Fruit fly (Drosophila melanogaster) whole organism, embryonic: ENCODE data around the gene CG14642.

Experiments used
- Abd-B ChIP-seq: fragments of 200-800 bp; sonication (Bioruptor generic); optimal IDR thresholded peaks from 2 replicates; lab custom pipeline; 2018; ENCODE audit warnings: missing biosample characterization, mild to moderate bottlenecking, missing genetic modification characterization, moderate library complexity
- Ada2b ChIP-seq: fragments of 200-800 bp; sonication (Bioruptor generic); IDR thresholded peaks from 2 replicates; pipeline ENCODE4 v1.3.6; 2022; ENCODE audit warnings: missing biosample characterization, missing genetic modification characterization
- Atf6 ChIP-seq: fragments of 200-800 bp; sonication (Bioruptor generic); IDR thresholded peaks from 2 replicates; pipeline ENCODE4 v1.3.6; 2022; ENCODE audit warnings: missing biosample characterization, missing genetic modification characterization
- CG10267 ChIP-seq: fragments of 200-800 bp; sonication (Bioruptor generic); optimal IDR thresholded peaks from 2 replicates; lab custom pipeline; 2018; ENCODE audit warnings: missing biosample characterization, mild to moderate bottlenecking, missing genetic modification characterization, moderate library complexity
- CG10366 ChIP-seq: fragments of 200-800 bp; sonication (Bioruptor generic); IDR thresholded peaks from 2 replicates; pipeline ENCODE4 v1.3.6; 2022; ENCODE audit warnings: missing biosample characterization, missing genetic modification characterization
- CG10431 ChIP-seq: fragments of 200-800 bp; sonication (Bioruptor generic); optimal IDR thresholded peaks from 3 replicates; lab custom pipeline; 2018; ENCODE audit warnings: missing biosample characterization, mild to moderate bottlenecking, missing genetic modification characterization
- CG11398 ChIP-seq: fragments of 200-800 bp; sonication (Bioruptor generic); optimal IDR thresholded peaks from 2 replicates; lab custom pipeline; 2016; ENCODE audit warnings: missing biosample characterization, missing genetic modification characterization
- CG11560 ChIP-seq: fragments of 200-800 bp; sonication (Bioruptor generic); IDR thresholded peaks from 3 replicates; pipeline ENCODE4 v1.3.6; 2022; ENCODE audit warnings: missing biosample characterization, missing genetic modification characterization
- CG1233 ChIP-seq: fragments of 200-800 bp; sonication (Bioruptor generic); optimal IDR thresholded peaks from 4 replicates; lab custom pipeline; 2018; ENCODE audit warnings: missing biosample characterization, mild to moderate bottlenecking, missing genetic modification characterization
- CG12391 ChIP-seq: fragments of 200-800 bp; sonication (Bioruptor generic); optimal IDR thresholded peaks from 3 replicates; lab custom pipeline; 2018; ENCODE audit warnings: missing biosample characterization, mild to moderate bottlenecking, missing genetic modification characterization, moderate library complexity
- CG13775 ChIP-seq: fragments of 200-800 bp; sonication (Bioruptor generic); optimal IDR thresholded peaks from 3 replicates; lab custom pipeline; 2017; ENCODE audit warnings: missing biosample characterization, mild to moderate bottlenecking, missing genetic modification characterization
- CG15479 ChIP-seq: fragments of 200-800 bp; sonication (Bioruptor generic); optimal IDR thresholded peaks from 3 replicates; lab custom pipeline; 2019; ENCODE audit warnings: missing biosample characterization, mild to moderate bottlenecking, missing genetic modification characterization, moderate library complexity
- CG1602 ChIP-seq: fragments of 200-800 bp; sonication (Bioruptor generic); optimal IDR thresholded peaks from 3 replicates; lab custom pipeline; 2016; ENCODE audit warnings: missing biosample characterization, missing genetic modification characterization
- CG17829 ChIP-seq: fragments of 200-800 bp; optimal IDR thresholded peaks from 2 replicates; lab custom pipeline; 2019; ENCODE audit warnings: missing biosample characterization, mild to moderate bottlenecking, missing genetic modification characterization, moderate library complexity
- CG18262 ChIP-seq: fragments of 200-800 bp; optimal IDR thresholded peaks from 3 replicates; lab custom pipeline; 2019; ENCODE audit warnings: missing biosample characterization, mild to moderate bottlenecking, missing genetic modification characterization, moderate library complexity
- CG18599 ChIP-seq: fragments of 200-800 bp; sonication (Bioruptor generic); optimal IDR thresholded peaks from 3 replicates; lab custom pipeline; 2017; ENCODE audit warnings: missing biosample characterization, missing genetic modification characterization, mild to moderate bottlenecking, moderate library complexity, missing genetic modification reagents
- CG2875 ChIP-seq: fragments of 200-800 bp; sonication (Bioruptor generic); optimal IDR thresholded peaks from 2 replicates; lab custom pipeline; 2017; ENCODE audit warnings: missing biosample characterization, mild to moderate bottlenecking, missing genetic modification characterization, missing genetic modification reagents
- CG31441 ChIP-seq: fragments of 200-800 bp; sonication (Bioruptor generic); IDR thresholded peaks from 2 replicates; pipeline ENCODE4 v1.3.6; 2022; ENCODE audit warnings: missing biosample characterization, missing genetic modification characterization
- CG32767 ChIP-seq: fragments of 200-800 bp; sonication (Bioruptor generic); IDR thresholded peaks from 2 replicates; pipeline ENCODE4 v1.3.6; 2022; ENCODE audit warnings: missing biosample characterization, missing genetic modification characterization
- CG4707 ChIP-seq: fragments of 200-800 bp; sonication (Bioruptor generic); optimal IDR thresholded peaks from 2 replicates; lab custom pipeline; 2018; ENCODE audit warnings: missing biosample characterization, mild to moderate bottlenecking, missing genetic modification characterization, moderate library complexity
- CG4730 ChIP-seq: fragments of 200-800 bp; sonication (Bioruptor generic); IDR thresholded peaks from 2 replicates; pipeline ENCODE4 v1.3.6; 2022; ENCODE audit warnings: missing biosample characterization, missing genetic modification characterization
- CG7987 ChIP-seq: fragments of 200-800 bp; sonication (Bioruptor generic); optimal IDR thresholded peaks from 2 replicates; lab custom pipeline; 2018; ENCODE audit warnings: missing biosample characterization, mild to moderate bottlenecking, missing genetic modification characterization, moderate library complexity
- CG9215 ChIP-seq: fragments of 200-800 bp; sonication (Bioruptor generic); IDR thresholded peaks from 2 replicates; pipeline ENCODE4 v1.3.6; 2022; ENCODE audit warnings: missing biosample characterization, missing genetic modification characterization
- CG9727 ChIP-seq: fragments of 200-800 bp; sonication (Bioruptor generic); optimal IDR thresholded peaks from 3 replicates; lab custom pipeline; 2017; ENCODE audit warnings: missing biosample characterization, mild to moderate bottlenecking, missing genetic modification characterization
- Dbx ChIP-seq: fragments of 200-800 bp; sonication (Bioruptor generic); IDR thresholded peaks from 3 replicates; pipeline ENCODE4 v1.3.6; 2022; ENCODE audit warnings: missing biosample characterization, missing genetic modification characterization
- Drgx ChIP-seq: fragments of 200-800 bp; sonication (Bioruptor generic); IDR thresholded peaks from 2 replicates; pipeline ENCODE4 v1.3.6; 2022; ENCODE audit warnings: missing biosample characterization, missing genetic modification characterization
- Fer3 ChIP-seq: fragments of 200-800 bp; sonication (Bioruptor generic); optimal IDR thresholded peaks from 2 replicates; lab custom pipeline; 2018; ENCODE audit warnings: missing biosample characterization, mild to moderate bottlenecking, missing genetic modification characterization, moderate library complexity
- HLHmδ ChIP-seq: fragments of 200-800 bp; sonication (Bioruptor generic); optimal IDR thresholded peaks from 2 replicates; lab custom pipeline; 2018; ENCODE audit warnings: missing biosample characterization, mild to moderate bottlenecking, missing genetic modification characterization, moderate library complexity
- Jarid2 ChIP-seq: fragments of 200-800 bp; sonication (Bioruptor generic); optimal IDR thresholded peaks from 3 replicates; lab custom pipeline; 2017; ENCODE audit warnings: mild to moderate bottlenecking, missing biosample characterization, missing genetic modification reagents, missing genetic modification characterization
- Neu2 ChIP-seq: fragments of 200-800 bp; sonication (Bioruptor generic); optimal IDR thresholded peaks from 3 replicates; lab custom pipeline; 2016; ENCODE audit warnings: missing biosample characterization, missing genetic modification characterization, borderline replicate concordance
- Rx ChIP-seq: fragments of 200-800 bp; sonication (Bioruptor generic); IDR thresholded peaks from 2 replicates; pipeline ENCODE4 v1.3.6; 2022; ENCODE audit warnings: missing biosample characterization, missing genetic modification characterization
- Ssrp ChIP-seq: fragments of 200-800 bp; sonication (Bioruptor generic); optimal IDR thresholded peaks from 2 replicates; lab custom pipeline; 2018; ENCODE audit warnings: missing biosample characterization, mild to moderate bottlenecking, missing genetic modification characterization, moderate library complexity
- Taf1 ChIP-seq: fragments of 200-800 bp; sonication (Bioruptor generic); IDR thresholded peaks from 2 replicates; pipeline ENCODE4 v1.3.6; 2022; ENCODE audit warnings: missing biosample characterization, missing genetic modification characterization
- Xbp1 ChIP-seq: fragments of 200-800 bp; sonication (Bioruptor generic); optimal IDR thresholded peaks from 3 replicates; lab custom pipeline; 2016; ENCODE audit warnings: missing biosample characterization, mild to moderate bottlenecking, missing genetic modification characterization
- abd-A ChIP-seq: fragments of 200-800 bp; sonication (Bioruptor generic); optimal IDR thresholded peaks from 3 replicates; lab custom pipeline; 2019; ENCODE audit warnings: missing biosample characterization, mild to moderate bottlenecking, missing genetic modification characterization, moderate library complexity
- cg ChIP-seq: fragments of 200-800 bp; sonication (Bioruptor generic); optimal IDR thresholded peaks from 3 replicates; lab custom pipeline; 2019; ENCODE audit warnings: missing biosample characterization, mild to moderate bottlenecking, missing genetic modification characterization, moderate library complexity
- en ChIP-seq: fragments of 200-800 bp; sonication (Bioruptor generic); optimal IDR thresholded peaks from 2 replicates; lab custom pipeline; 2016; ENCODE audit warnings: missing biosample characterization, missing genetic modification characterization
- eyg ChIP-seq: fragments of 200-800 bp; sonication (Bioruptor generic); optimal IDR thresholded peaks from 3 replicates; lab custom pipeline; 2016; ENCODE audit warnings: missing biosample characterization, missing genetic modification characterization
- fru ChIP-seq: fragments of >200 bp; optimal IDR thresholded peaks from 2 replicates; lab custom pipeline; 2017
- gcm ChIP-seq: fragments of 200-800 bp; sonication (Bioruptor generic); optimal IDR thresholded peaks from 2 replicates; lab custom pipeline; 2019; ENCODE audit warnings: missing biosample characterization, mild to moderate bottlenecking, missing genetic modification characterization, moderate library complexity
- grn ChIP-seq: fragments of 200-800 bp; sonication (Bioruptor generic); optimal IDR thresholded peaks from 3 replicates; lab custom pipeline; 2017; ENCODE audit warnings: missing biosample characterization, missing genetic modification characterization
- hkb ChIP-seq, 2 experiments: fragments of 200-800 bp in 1 of 2; fragments of >200 bp in 1 of 2; sonication (Bioruptor generic) in 1 of 2; IDR thresholded peaks in 1 of 2; optimal IDR thresholded peaks in 1 of 2; 2 replicates each; pipeline versions ENCODE4 v1.3.6 to Lab custom; 2017 to 2022; ENCODE audit warnings: missing biosample characterization in 1 of 2, missing genetic modification characterization in 1 of 2
- lab ChIP-seq: fragments of 200-800 bp; sonication (Bioruptor generic); optimal IDR thresholded peaks from 3 replicates; lab custom pipeline; 2017; ENCODE audit warnings: missing biosample characterization, missing genetic modification characterization, mild to moderate bottlenecking, moderate library complexity, missing genetic modification reagents
- nmo ChIP-seq: fragments of 200-800 bp; sonication (Bioruptor generic); optimal IDR thresholded peaks from 2 replicates; lab custom pipeline; 2018; ENCODE audit warnings: missing biosample characterization, mild to moderate bottlenecking, missing genetic modification characterization, moderate library complexity
- peb ChIP-seq: fragments of 200-800 bp; sonication (Bioruptor generic); IDR thresholded peaks from 2 replicates; pipeline ENCODE4 v1.3.6; 2022; ENCODE audit warnings: missing biosample characterization, missing genetic modification characterization
- schlank ChIP-seq: fragments of 200-800 bp; sonication (Bioruptor generic); optimal IDR thresholded peaks from 2 replicates; lab custom pipeline; 2018; ENCODE audit warnings: missing biosample characterization, mild to moderate bottlenecking, missing genetic modification characterization
- slp2 ChIP-seq: fragments of 200-800 bp; sonication (Bioruptor generic); optimal IDR thresholded peaks from 2 replicates; lab custom pipeline; 2016; ENCODE audit warnings: missing biosample characterization, missing genetic modification characterization
- tx ChIP-seq: fragments of 200-800 bp; sonication (Bioruptor generic); optimal IDR thresholded peaks from 2 replicates; lab custom pipeline; 2016; ENCODE audit warnings: missing biosample characterization, missing genetic modification characterization
- unpg ChIP-seq: fragments of 200-800 bp; sonication (Bioruptor generic); optimal IDR thresholded peaks from 3 replicates; lab custom pipeline; 2018; ENCODE audit warnings: missing biosample characterization, mild to moderate bottlenecking, missing genetic modification characterization, moderate library complexity
- zen ChIP-seq: fragments of 200-800 bp; sonication (Bioruptor generic); optimal IDR thresholded peaks from 3 replicates; lab custom pipeline; 2018; ENCODE audit warnings: missing biosample characterization, mild to moderate bottlenecking, missing genetic modification characterization, moderate library complexity

Gene CG14642

dm6 chr3R:4214038-4214437 lies 28.5 kb downstream of the CG14642 start (continued):
- TF ChIP-seq cg (GFP tag; lab: Kevin White, UChicago) (no peak), hkb (optimal IDR thresholded peaks at IDR 0.05; lab: Kevin White, UChicago) (no peak), hkb (GFP tag; IDR thresholded peaks at IDR 0.05; lab: Robert Waterston, UW) (peak; percentile 92), Ssrp (tag; lab: Kevin White, UChicago) (peak; percentile 69), Neu2 (no peak), tx (GFP tag; lab: Kevin White, UChicago) (peak; percentile 57), CG4707 (no peak), CG9727 (GFP tag; lab: Kevin White, UChicago) (peak; percentile 47), Abd-B (GFP tag; lab: Kevin White, UChicago) (peak; percentile 78), en (GFP tag; lab: Kevin White, UChicago) (peak; percentile 46), CG10366 (GFP tag; lab: Robert Waterston, UW) (peak; percentile 91), slp2 (GFP tag; lab: Kevin White, UChicago) (peak; percentile 77), CG1233 (peak; percentile 56), CG18599 (peak; percentile 80), CG17829 (peak; percentile 73), nmo (GFP tag; lab: Kevin White, UChicago) (peak; percentile 80), Taf1 (peak; percentile 52; the same call in 1 of the 2 replicates), CG2875 (GFP tag; lab: Kevin White, UChicago) (peak; percentile 66), CG1602 (GFP tag; lab: Kevin White, UChicago) (peak; percentile 65), CG10267 (tag; lab: Kevin White, UChicago) (peak; percentile 26), CG15479 (GFP tag; lab: Kevin White, UChicago) (no peak), CG13775 (GFP tag; lab: Kevin White, UChicago) (peak; percentile 12), CG32767 (peak; percentile 41; the same call in 1 of the 2 replicates), CG18262 (peak; percentile 71), Xbp1 (GFP tag; lab: Kevin White, UChicago) (peak; percentile 82), Jarid2 (GFP tag; lab: Kevin White, UChicago) (no peak), grn (GFP tag; lab: Kevin White, UChicago) (peak; percentile 57), fru (lab: Kevin White, UChicago) (no peak), CG9215 (GFP tag; lab: Robert Waterston, UW) (peak; percentile 69), Drgx (GFP tag; lab: Robert Waterston, UW) (peak; percentile 94), CG31441 (GFP tag; lab: Robert Waterston, UW) (peak; percentile 75), lab (peak; percentile 82), Dbx (GFP tag; lab: Robert Waterston, UW) (peak; percentile 51; the same call in 1 of the 3 replicates), CG10431 (no peak), eyg (peak; percentile 40), CG11560 (tag; lab: Robert Waterston, UW) (peak; percentile 68; the same call in 2 of the 3 replicates), Rx (GFP tag; lab: Robert Waterston, UW) (peak; percentile 90), Ada2b (GFP tag; lab: Robert Waterston, UW) (peak; percentile 91), CG7987 (GFP tag; lab: Kevin White, UChicago) (peak; percentile 46), peb (GFP tag; lab: Robert Waterston, UW) (peak; percentile 69; the same call in 1 of the 2 replicates), gcm (GFP tag; lab: Kevin White, UChicago) (peak; percentile 37), Atf6 (GFP tag; lab: Robert Waterston, UW) (peak; percentile 72; the same call in 1 of the 2 replicates), CG4730 (peak; percentile 75), Fer3 (tag; lab: Kevin White, UChicago) (peak; percentile 64), schlank (peak; percentile 22), unpg (GFP tag; lab: Kevin White, UChicago) (peak; percentile 75), CG11398 (GFP tag; lab: Kevin White, UChicago) (peak; percentile 68), abd-A (tag; lab: Kevin White, UChicago) (no peak), zen (peak; percentile 35), HLHmδ (no peak), CG12391 (tag; lab: Kevin White, UChicago) (no peak)
